Fruit fly (Drosophila melanogaster): ENCODE data around the gene CG4631.

CG4631 gene

dm6 chr2L:16645479-16646302 lies 38.5 kb downstream of the CG4631 start:
- no peak for TF ChIP-seq CG32264 (GFP tag; optimal IDR thresholded peaks at IDR 0.05)
- peak; percentile 36 for TF ChIP-seq h (GFP tag; optimal IDR thresholded peaks at IDR 0.05)
- no peak for TF ChIP-seq usp (GFP tag; optimal IDR thresholded peaks at IDR 0.05)
- TF ChIP-seq ey (GFP tag; optimal IDR thresholded peaks at IDR 0.05): peak; percentile 10
- peak; percentile 41 for TF ChIP-seq fru (GFP tag; optimal IDR thresholded peaks at IDR 0.05)
- peak; percentile 16 for TF ChIP-seq br (GFP tag; optimal IDR thresholded peaks at IDR 0.05)
- TF ChIP-seq foxo (GFP tag; optimal IDR thresholded peaks at IDR 0.05): peak in 1 of 2 experiments; percentile 16
- peak; percentile 80 for TF ChIP-seq psq (GFP tag; optimal IDR thresholded peaks at IDR 0.05)
- TF ChIP-seq OdsH (GFP tag; optimal IDR thresholded peaks at IDR 0.05): peak; percentile 29
- no peak for TF ChIP-seq jim (GFP tag; optimal IDR thresholded peaks at IDR 0.05)
- peak; percentile 3 for TF ChIP-seq HLH106 (tag; optimal IDR thresholded peaks at IDR 0.05)
- no peak for TF ChIP-seq Rel (GFP tag; optimal IDR thresholded peaks at IDR 0.05)
- peak; percentile 86 for TF ChIP-seq Rel (tag; optimal IDR thresholded peaks at IDR 0.05)

dm6 chr2L:16647773-16648172 lies 40.6 kb downstream of the CG4631 start:
- peak; percentile 3 for TF ChIP-seq ey (GFP tag; optimal IDR thresholded peaks at IDR 0.05)
- no peak for TF ChIP-seq Jra (GFP tag; optimal IDR thresholded peaks at IDR 0.05)
- TF ChIP-seq OdsH (GFP tag; optimal IDR thresholded peaks at IDR 0.05): peak; percentile 7
- peak; percentile 50 for TF ChIP-seq fru (GFP tag; optimal IDR thresholded peaks at IDR 0.05)
- TF ChIP-seq foxo (GFP tag; optimal IDR thresholded peaks at IDR 0.05): peak in 1 of 2 experiments; percentile 48
- TF ChIP-seq dl (GFP tag; optimal IDR thresholded peaks at IDR 0.05; ENCODE audit: insufficient read depth in 1 of 2, partially characterized antibody in 2 of 2): no peak
- no peak for TF ChIP-seq Dif (GFP tag; optimal IDR thresholded peaks at IDR 0.05; ENCODE audit: partially characterized antibody)
- peak; percentile 47 for TF ChIP-seq HLH106 (tag; optimal IDR thresholded peaks at IDR 0.05)
- peak; percentile 33 for TF ChIP-seq h (GFP tag; optimal IDR thresholded peaks at IDR 0.05)
- no peak for TF ChIP-seq sage (GFP tag; optimal IDR thresholded peaks at IDR 0.05)
- no peak for TF ChIP-seq CG32264 (GFP tag; optimal IDR thresholded peaks at IDR 0.05)
- peak; percentile 9 for TF ChIP-seq rgr (GFP tag; optimal IDR thresholded peaks at IDR 0.05)
- peak; percentile 34 for TF ChIP-seq Sp1 (GFP tag; optimal IDR thresholded peaks at IDR 0.05)

dm6 chr2L:16648925-16649324 lies 41.8 kb downstream of the CG4631 start:
- TF ChIP-seq dmrt93B (GFP tag; optimal IDR thresholded peaks at IDR 0.05): no peak
- no peak for TF ChIP-seq Myc (optimal IDR thresholded peaks at IDR 0.05)
- TF ChIP-seq dsf (GFP tag; optimal IDR thresholded peaks at IDR 0.05; ENCODE audit: borderline replicate concordance): no peak
- no peak for TF ChIP-seq usp (GFP tag; optimal IDR thresholded peaks at IDR 0.05)
- no peak for TF ChIP-seq woc (GFP tag; optimal IDR thresholded peaks at IDR 0.05)
- TF ChIP-seq Hr83 (GFP tag; optimal IDR thresholded peaks at IDR 0.05; ENCODE audit: poor library complexity, severe bottlenecking): no peak
- TF ChIP-seq tai (GFP tag; optimal IDR thresholded peaks at IDR 0.05): no peak
- no peak for TF ChIP-seq brk (GFP tag; optimal IDR thresholded peaks at IDR 0.05)
- TF ChIP-seq Hr78 (GFP tag; optimal IDR thresholded peaks at IDR 0.05): no peak
- TF ChIP-seq lola (GFP tag; optimal IDR thresholded peaks at IDR 0.05): no peak

- TF ChIP-seq OdsH (GFP tag; optimal IDR thresholded peaks at IDR 0.05): no peak
- no peak for TF ChIP-seq Jra (GFP tag; optimal IDR thresholded peaks at IDR 0.05)
- TF ChIP-seq Myc (optimal IDR thresholded peaks at IDR 0.05): no peak
- no peak for TF ChIP-seq N (GFP tag; optimal IDR thresholded peaks at IDR 0.05)
- TF ChIP-seq dsf (GFP tag; optimal IDR thresholded peaks at IDR 0.05; ENCODE audit: borderline replicate concordance): no peak
- TF ChIP-seq Hr83 (GFP tag; optimal IDR thresholded peaks at IDR 0.05; ENCODE audit: poor library complexity, severe bottlenecking): no peak
- no peak for TF ChIP-seq h (GFP tag; optimal IDR thresholded peaks at IDR 0.05)
- TF ChIP-seq br (GFP tag; optimal IDR thresholded peaks at IDR 0.05): no peak
- TF ChIP-seq psq (GFP tag; optimal IDR thresholded peaks at IDR 0.05): no peak
- TF ChIP-seq Hr78 (GFP tag; optimal IDR thresholded peaks at IDR 0.05): no peak
- TF ChIP-seq Vsx2 (GFP tag; optimal IDR thresholded peaks at IDR 0.05; ENCODE audit: partially characterized antibody): no peak
- no peak for TF ChIP-seq pan (optimal IDR thresholded peaks at IDR 0.05)
Measured at dm6 chr2L:16653541-16653940, 46.4 kb downstream of the CG4631 start.
